Worm (Caenorhabditis elegans): ENCODE data around the gene soap-1.

- TF ChIP-seq tbx-8 (GFP tag; optimal IDR thresholded peaks at IDR 0.05) (no peak), snpc-4 (tag; optimal IDR thresholded peaks at IDR 0.05) (no peak), sptf-1 (tag; optimal IDR thresholded peaks at IDR 0.05) (no peak), nhr-12 (tag; optimal IDR thresholded peaks at IDR 0.05) (no peak), mls-2 (tag; optimal IDR thresholded peaks at IDR 0.05) (no peak), ces-1 (GFP tag; optimal IDR thresholded peaks at IDR 0.05) (no peak), unc-62 (GFP tag; optimal IDR thresholded peaks at IDR 0.05) (no peak), nhr-237 (tag; optimal IDR thresholded peaks at IDR 0.05) (no peak), ceh-43 (GFP tag; optimal IDR thresholded peaks at IDR 0.05) (no peak), pha-4 (tag; optimal IDR thresholded peaks at IDR 0.05) (no peak), blmp-1 (tag; optimal IDR thresholded peaks at IDR 0.05) (no peak), nhr-76 (tag; optimal IDR thresholded peaks at IDR 0.05) (no peak), ceh-83 (GFP tag; optimal IDR thresholded peaks at IDR 0.05) (no peak), M03D4.4 (tag; optimal IDR thresholded peaks at IDR 0.05) (no peak)
These were observed 17.7 kb downstream of the soap-1 start for ce11 chrV:7197036-7197435.
